Worm (Caenorhabditis elegans): Measurements from ENCODE around the gene F47E1.20.

DNA sequence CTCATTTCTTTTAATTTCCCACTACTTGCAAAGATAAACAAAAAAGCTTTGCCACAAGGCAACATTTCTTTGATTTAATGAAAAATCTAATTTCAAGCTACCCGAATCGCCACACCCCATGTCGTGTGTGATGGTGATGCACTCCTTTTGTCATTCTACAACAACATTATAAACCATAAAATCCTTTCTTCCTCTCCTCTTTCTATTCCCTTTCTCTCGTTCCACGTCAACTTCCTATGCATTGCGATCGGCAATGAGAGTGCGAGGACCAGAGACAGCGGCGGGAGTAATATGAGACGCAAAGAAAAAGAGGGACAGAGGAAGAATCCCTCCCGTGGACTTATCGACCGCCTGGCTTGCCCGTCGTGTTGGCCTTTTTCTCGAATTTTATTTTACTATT is 19.3 kb downstream of the F47E1.20 start:
- TF ChIP-seq snpc-4 (tag; optimal IDR thresholded peaks at IDR 0.05) (no peak), elt-1 (tag; optimal IDR thresholded peaks at IDR 0.05; ENCODE audit: borderline replicate concordance, insufficient read depth) (no peak), bed-3 (GFP tag; optimal IDR thresholded peaks at IDR 0.05) (no peak), nhr-237 (tag; optimal IDR thresholded peaks at IDR 0.05) (peak; percentile 46), tbx-8 (GFP tag; optimal IDR thresholded peaks at IDR 0.05) (no peak), nhr-12 (tag; optimal IDR thresholded peaks at IDR 0.05) (no peak)
